Fruit fly (Drosophila melanogaster): Measurements from ENCODE around the gene CG34447.

The CG34447 gene

dm6 chr2L:2398459-2398858 lies 21.4 kb downstream of the CG34447 start (continued):
- TF ChIP-seq CG15269 (tag; optimal IDR thresholded peaks at IDR 0.05) = peak; percentile 16
- TF ChIP-seq CG10366 (GFP tag; IDR thresholded peaks at IDR 0.05) = peak; percentile 11; the same call in 1 of the 2 replicates
- TF ChIP-seq ttk (GFP tag; IDR thresholded peaks at IDR 0.05) = peak; percentile 6; the same call in 1 of the 2 replicates
- TF ChIP-seq p53 (GFP tag; optimal IDR thresholded peaks at IDR 0.05) = no peak
- TF ChIP-seq CG32532 (GFP tag; IDR thresholded peaks at IDR 0.05) = 0 out of 2 replicates have a peak, but pooled peaks have one; percentile 12
- 0 out of 2 replicates have a peak, but pooled peaks have one; percentile 33 for TF ChIP-seq CG32772 (GFP tag; IDR thresholded peaks at IDR 0.05)
- TF ChIP-seq phol (tag; optimal IDR thresholded peaks at IDR 0.05) = peak; percentile 16
- TF ChIP-seq CG7839 (tag; optimal IDR thresholded peaks at IDR 0.05) = peak; percentile 12
- peak; percentile 13; the same call in 1 of the 2 replicates for TF ChIP-seq E2f2 (GFP tag; IDR thresholded peaks at IDR 0.05)
- peak; percentile 24 for TF ChIP-seq Oli (tag; optimal IDR thresholded peaks at IDR 0.05)
- no peak for TF ChIP-seq BtbVII (GFP tag; optimal IDR thresholded peaks at IDR 0.05)
- TF ChIP-seq vvl (GFP tag; IDR thresholded peaks at IDR 0.05) = peak; percentile 30; the same call in 1 of the 2 replicates
- 0 out of 2 replicates have a peak, but pooled peaks have one; percentile 9 for TF ChIP-seq CG11696 (GFP tag; IDR thresholded peaks at IDR 0.05)
- no peak for TF ChIP-seq NFAT (GFP tag; IDR thresholded peaks at IDR 0.05)
- peak; percentile 1 for TF ChIP-seq CG10979 (tag; optimal IDR thresholded peaks at IDR 0.05)
- TF ChIP-seq CG2712 (tag; optimal IDR thresholded peaks at IDR 0.05) = peak; percentile 12
- peak; percentile 29; the same call in 1 of the 2 replicates for TF ChIP-seq Xrp1 (GFP tag; IDR thresholded peaks at IDR 0.05)
- peak; percentile 23 for TF ChIP-seq CG8388 (GFP tag; optimal IDR thresholded peaks at IDR 0.05)
- no peak for TF ChIP-seq CG3847 (GFP tag; IDR thresholded peaks at IDR 0.05)
- peak; percentile 48 for TF ChIP-seq Sox102F (GFP tag; optimal IDR thresholded peaks at IDR 0.05)
- 0 out of 2 replicates have a peak, but pooled peaks have one; percentile 10 for TF ChIP-seq CG14441 (GFP tag; IDR thresholded peaks at IDR 0.05)
- 0 out of 2 replicates have a peak, but pooled peaks have one; percentile 10 for TF ChIP-seq HLH3B (GFP tag; IDR thresholded peaks at IDR 0.05)
- TF ChIP-seq pan (optimal IDR thresholded peaks at IDR 0.05) = no peak
- TF ChIP-seq pan (GFP tag; optimal IDR thresholded peaks at IDR 0.05 in 1 of 2, IDR thresholded peaks at IDR 0.05 in 1 of 2) = peak in 1 of 2 experiments; percentile 5
- peak; percentile 4 for TF ChIP-seq lab (GFP tag; optimal IDR thresholded peaks at IDR 0.05)
- peak; percentile 20 for TF ChIP-seq Blimp-1 (GFP tag; optimal IDR thresholded peaks at IDR 0.05)
- 0 out of 2 replicates have a peak, but pooled peaks have one; percentile 22 for TF ChIP-seq sob (GFP tag; IDR thresholded peaks at IDR 0.05)
- no peak for TF ChIP-seq lilli (GFP tag; optimal IDR thresholded peaks at IDR 0.05)
- TF ChIP-seq wdn (GFP tag; IDR thresholded peaks at IDR 0.05) = 0 out of 2 replicates have a peak, but pooled peaks have one; percentile 33
- TF ChIP-seq CG34422 (GFP tag; IDR thresholded peaks at IDR 0.05) = peak; percentile 42; the same call in 1 of the 3 replicates
- TF ChIP-seq da (GFP tag; optimal IDR thresholded peaks at IDR 0.05) = no peak
- TF ChIP-seq Ada2b (GFP tag; IDR thresholded peaks at IDR 0.05) = 0 out of 2 replicates have a peak, but pooled peaks have one; percentile 5
- TF ChIP-seq Xbp1 (GFP tag; optimal IDR thresholded peaks at IDR 0.05) = peak; percentile 4
- TF ChIP-seq CG6689 (GFP tag; IDR thresholded peaks at IDR 0.05) = 0 out of 2 replicates have a peak, but pooled peaks have one; percentile 9
- peak; percentile 36 for TF ChIP-seq CG2678 (tag; optimal IDR thresholded peaks at IDR 0.05)
- TF ChIP-seq slbo (GFP tag; IDR thresholded peaks at IDR 0.05) = 0 out of 2 replicates have a peak, but pooled peaks have one; percentile 19

- TF ChIP-seq fd96Cb (tag; optimal IDR thresholded peaks at IDR 0.05) (peak; percentile 5), prd (optimal IDR thresholded peaks at IDR 0.05) (no peak), prd (GFP tag; IDR thresholded peaks at IDR 0.05) (no peak), CG14050 (GFP tag; IDR thresholded peaks at IDR 0.05) (0 out of 3 replicates have a peak, but pooled peaks have one; percentile 16), row (GFP tag; IDR thresholded peaks at IDR 0.05) (peak; percentile 32; the same call in 1 of the 3 replicates), H15 (GFP tag; IDR thresholded peaks at IDR 0.05) (no peak), Ets65A (GFP tag) (peak; percentile 66), dmrt99B (tag; optimal IDR thresholded peaks at IDR 0.05) (peak; percentile 49), ken (GFP tag; IDR thresholded peaks at IDR 0.05) (peak; percentile 55; the same call in 1 of the 3 replicates), Xbp1 (GFP tag; optimal IDR thresholded peaks at IDR 0.05) (peak; percentile 9), Sox102F (GFP tag; optimal IDR thresholded peaks at IDR 0.05) (peak; percentile 3), sisA (GFP tag; IDR thresholded peaks at IDR 0.05) (peak; percentile 46; the same call in 1 of the 2 replicates), dpn (GFP tag; optimal IDR thresholded peaks at IDR 0.05) (peak in 1 of 2 experiments; percentile 7), Xrp1 (GFP tag; IDR thresholded peaks at IDR 0.05) (peak; percentile 24; the same call in 1 of the 2 replicates), CG3995 (GFP tag; optimal IDR thresholded peaks at IDR 0.05) (no peak), CG12744 (GFP tag; optimal IDR thresholded peaks at IDR 0.05) (no peak), CG12071 (GFP tag; optimal IDR thresholded peaks at IDR 0.05) (no peak), onecut (GFP tag; IDR thresholded peaks at IDR 0.05) (peak; percentile 21; the same call in 1 of the 2 replicates), Blimp-1 (GFP tag; optimal IDR thresholded peaks at IDR 0.05) (peak; percentile 1), CG2712 (tag; optimal IDR thresholded peaks at IDR 0.05) (no peak)
Observed at dm6 chr2L:2397080-2397479, 22.7 kb downstream of the CG34447 start.

Data from whole organism, embryonic.